Worm (Caenorhabditis elegans): ENCODE data around the gene eol-1.

Gene eol-1

DNA sequence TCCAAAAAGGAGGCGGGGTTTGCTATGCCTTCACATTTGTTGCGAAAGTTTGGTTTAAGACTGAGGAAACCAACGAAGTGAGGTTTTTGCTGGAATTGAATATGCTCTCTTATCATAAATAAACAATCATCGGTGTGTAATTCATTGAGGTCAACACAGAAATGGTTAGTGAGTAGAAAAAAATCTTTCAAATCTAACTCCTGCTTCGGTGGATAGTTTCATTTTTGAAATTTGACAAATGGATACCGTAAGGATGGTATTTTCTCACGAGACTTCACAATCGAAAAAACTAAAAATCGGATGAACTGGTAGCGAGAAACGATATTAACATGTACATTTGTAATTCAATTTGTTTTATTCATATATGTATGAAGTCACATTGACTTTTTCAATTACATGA lies at the start of gene eol-1:
Gene eol-1 (minus strand): TSS at position 101 of the 400 bp plus-strand sequence.
- TF ChIP-seq skn-1 (tag; optimal IDR thresholded peaks at IDR 0.05) (no peak), ceh-82 (tag; optimal IDR thresholded peaks at IDR 0.05) (no peak), nhr-21 (tag; optimal IDR thresholded peaks at IDR 0.05) (no peak), sma-9 (GFP tag; optimal IDR thresholded peaks at IDR 0.05) (no peak), sma-9 (tag; optimal IDR thresholded peaks at IDR 0.05) (no peak), unc-62 (GFP tag; optimal IDR thresholded peaks at IDR 0.05) (no peak), nhr-10 (tag; optimal IDR thresholded peaks at IDR 0.05) (no peak), elt-1 (tag; optimal IDR thresholded peaks at IDR 0.05) (no peak)

DNA sequence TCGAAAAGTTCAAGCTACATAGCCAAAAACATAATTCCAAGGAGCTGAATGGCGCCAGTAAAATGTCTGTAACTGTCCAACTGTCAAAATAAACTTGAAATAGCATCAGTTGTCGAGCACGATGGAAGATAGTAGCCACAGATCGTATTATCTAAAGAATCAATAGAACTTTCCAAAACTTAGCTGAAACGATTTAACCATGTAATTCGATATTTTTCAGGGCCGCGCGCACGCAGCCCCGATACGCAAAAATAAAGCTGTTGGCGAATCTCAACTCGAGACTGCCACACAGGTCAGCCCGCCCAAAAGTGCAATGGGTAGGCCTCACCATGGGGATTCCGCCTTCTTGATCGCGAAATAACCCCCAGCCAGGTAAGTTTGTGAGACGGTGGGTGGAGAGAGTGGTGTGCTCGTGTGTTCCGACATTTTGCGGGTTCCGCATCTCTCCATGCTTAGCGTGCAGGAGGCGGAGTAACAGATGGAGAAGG lies 47.6 kb upstream of the eol-1 start:
- peak; percentile 40 for TF ChIP-seq sma-9 (GFP tag; optimal IDR thresholded peaks at IDR 0.05)
- TF ChIP-seq sma-9 (tag; optimal IDR thresholded peaks at IDR 0.05): no peak
- no peak for TF ChIP-seq mab-5 (tag; optimal IDR thresholded peaks at IDR 0.05)
- TF ChIP-seq ztf-11 (tag; optimal IDR thresholded peaks at IDR 0.05): no peak
- peak; percentile 61 for TF ChIP-seq crh-2 (tag; optimal IDR thresholded peaks at IDR 0.05)
- TF ChIP-seq gmeb-1 (tag; optimal IDR thresholded peaks at IDR 0.05): peak; percentile 52
- TF ChIP-seq nhr-21 (tag; optimal IDR thresholded peaks at IDR 0.05): peak; percentile 59
- TF ChIP-seq nhr-11 (tag; optimal IDR thresholded peaks at IDR 0.05): no peak
- TF ChIP-seq F13H6.1 (tag; optimal IDR thresholded peaks at IDR 0.05): peak; percentile 18
- TF ChIP-seq unc-62 (GFP tag; optimal IDR thresholded peaks at IDR 0.05): no peak
- no peak for TF ChIP-seq nhr-237 (tag; optimal IDR thresholded peaks at IDR 0.05)
- no peak for TF ChIP-seq unc-55 (GFP tag; optimal IDR thresholded peaks at IDR 0.05)
- peak; percentile 47 for TF ChIP-seq Y55F3AM.14 (GFP tag; optimal IDR thresholded peaks at IDR 0.05)
- TF ChIP-seq ama-1 (optimal IDR thresholded peaks at IDR 0.05): peak; percentile 89
- TF ChIP-seq R02D3.7 (tag; optimal IDR thresholded peaks at IDR 0.05): no peak
- peak; percentile 4 for TF ChIP-seq fos-1 (tag; optimal IDR thresholded peaks at IDR 0.05)
- no peak for TF ChIP-seq C34F6.9 (tag; optimal IDR thresholded peaks at IDR 0.05)
- TF ChIP-seq ceh-16 (tag; optimal IDR thresholded peaks at IDR 0.05): no peak
- no peak for TF ChIP-seq ztf-1 (GFP tag; conservative IDR thresholded peaks at IDR 0.05)
- peak; percentile 72 for TF ChIP-seq sma-3 (GFP tag; optimal IDR thresholded peaks at IDR 0.05)
- TF ChIP-seq aly-2 (tag; optimal IDR thresholded peaks at IDR 0.05): no peak
- TF ChIP-seq lsy-2 (tag; optimal IDR thresholded peaks at IDR 0.05): peak in 1 of 2 experiments; percentile 42
- peak; percentile 95 for TF ChIP-seq snpc-4 (tag; optimal IDR thresholded peaks at IDR 0.05)
- TF ChIP-seq dmd-4 (tag; optimal IDR thresholded peaks at IDR 0.05): no peak
- TF ChIP-seq nhr-12 (tag; optimal IDR thresholded peaks at IDR 0.05): no peak
- peak; percentile 29 for TF ChIP-seq lin-13 (GFP tag; optimal IDR thresholded peaks at IDR 0.05)

DNA sequence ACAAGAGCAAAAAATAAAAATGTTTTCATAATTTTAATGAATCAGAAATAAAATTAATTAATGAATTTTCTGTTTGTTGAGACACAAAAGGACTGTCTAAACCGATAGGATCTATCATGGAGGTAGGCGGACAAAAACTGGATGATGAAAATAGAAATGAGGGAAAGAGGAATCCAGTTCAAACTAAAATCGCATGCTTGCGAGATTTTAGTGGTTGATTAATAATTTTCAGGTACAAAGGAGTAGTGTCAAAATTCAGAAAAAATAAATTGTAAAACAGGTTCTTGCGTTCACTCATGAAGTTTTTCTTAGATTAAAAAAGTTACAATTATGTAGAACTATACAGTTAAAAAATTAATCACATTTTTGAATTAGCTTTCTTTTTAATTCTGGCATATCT lies 46.7 kb upstream of the eol-1 start, which contains the start of gene T08G5.3:
Gene T08G5.3 (minus strand): TSS at position 101 of the 400 bp plus-strand sequence.
- no peak for TF ChIP-seq ztf-11 (tag; optimal IDR thresholded peaks at IDR 0.05)

DNA sequence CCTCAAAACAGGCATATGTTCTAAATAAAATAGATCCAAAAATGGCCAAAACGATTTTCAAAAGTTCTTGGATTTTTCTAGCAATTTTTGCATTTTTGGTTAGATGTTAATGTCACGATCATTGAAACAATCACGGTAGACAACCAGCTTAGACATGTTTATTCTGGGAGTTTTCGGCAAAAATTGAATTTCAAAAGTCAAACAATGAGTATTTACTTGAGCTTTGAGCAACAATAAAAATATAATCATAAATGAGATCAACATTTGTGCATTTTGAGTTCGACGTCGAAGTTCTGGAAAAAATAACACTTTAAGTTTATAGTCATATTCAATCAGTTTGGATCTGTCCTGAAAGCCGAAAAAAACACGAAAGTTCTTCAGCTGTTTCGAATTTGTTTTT lies 45.5 kb upstream of the eol-1 start, which contains the start of gene T08G5.2:
Gene T08G5.2 (minus strand): TSS at position 101 of the 400 bp plus-strand sequence.
- no peak for TF ChIP-seq gmeb-1 (tag; optimal IDR thresholded peaks at IDR 0.05)
- no peak for TF ChIP-seq mdl-1 (tag; optimal IDR thresholded peaks at IDR 0.05)
- TF ChIP-seq mbf-1 (tag; optimal IDR thresholded peaks at IDR 0.05): no peak
- TF ChIP-seq nhr-23 (tag; optimal IDR thresholded peaks at IDR 0.05): no peak
- TF ChIP-seq lin-11 (tag; optimal IDR thresholded peaks at IDR 0.05): no peak
- TF ChIP-seq snpc-4 (tag; optimal IDR thresholded peaks at IDR 0.05): no peak
- no peak for TF ChIP-seq crh-2 (tag; optimal IDR thresholded peaks at IDR 0.05)
- TF ChIP-seq elt-1 (tag; optimal IDR thresholded peaks at IDR 0.05): no peak
- TF ChIP-seq nhr-77 (tag; optimal IDR thresholded peaks at IDR 0.05): no peak
- no peak for TF ChIP-seq sma-3 (GFP tag; optimal IDR thresholded peaks at IDR 0.05)

DNA sequence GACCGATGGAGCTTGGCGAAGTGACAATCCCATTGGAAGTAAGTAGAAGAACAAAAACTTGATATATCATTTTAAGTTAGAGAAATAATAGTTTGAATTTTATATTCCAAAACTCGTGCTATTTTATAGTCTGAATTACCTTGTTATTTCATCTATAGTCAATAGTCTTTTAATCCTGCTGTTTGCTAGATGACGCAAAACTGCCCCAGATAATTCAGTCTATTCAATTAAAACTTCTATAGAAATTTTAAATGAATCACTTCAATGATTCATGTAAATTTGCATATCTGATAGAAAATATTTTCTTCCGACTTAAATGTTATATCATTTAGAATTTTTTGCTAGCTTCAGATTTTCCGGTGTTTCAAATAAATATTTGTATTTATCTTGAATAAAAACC lies 42.4 kb upstream of the eol-1 start, which contains the start of gene T08G5.15:
Gene T08G5.15 (minus strand): TSS at position 101 of the 400 bp plus-strand sequence.
- TF ChIP-seq ceh-82 (tag; optimal IDR thresholded peaks at IDR 0.05): no peak
- TF ChIP-seq skn-1 (tag; optimal IDR thresholded peaks at IDR 0.05): no peak
- no peak for TF ChIP-seq elt-3 (tag; optimal IDR thresholded peaks at IDR 0.05)
- TF ChIP-seq R02D3.7 (tag; optimal IDR thresholded peaks at IDR 0.05): no peak
- TF ChIP-seq nhr-237 (tag; optimal IDR thresholded peaks at IDR 0.05): no peak
- no peak for TF ChIP-seq nhr-25 (tag; optimal IDR thresholded peaks at IDR 0.05)
- no peak for TF ChIP-seq nhr-21 (tag; optimal IDR thresholded peaks at IDR 0.05)
- TF ChIP-seq mab-5 (tag; optimal IDR thresholded peaks at IDR 0.05): no peak
- TF ChIP-seq lsy-2 (tag; optimal IDR thresholded peaks at IDR 0.05): no peak
- TF ChIP-seq fos-1 (tag; optimal IDR thresholded peaks at IDR 0.05): no peak
- no peak for TF ChIP-seq blmp-1 (tag; optimal IDR thresholded peaks at IDR 0.05; ENCODE audit: insufficient read depth)
- TF ChIP-seq egl-27 (tag; optimal IDR thresholded peaks at IDR 0.05): no peak

Data from whole organism, L2 larva.